Worm (Caenorhabditis elegans) whole organism, L4/young adult: ENCODE measurements around the gene C05C10.8.

Source experiments
- W03F9.2 ChIP-seq: fragments of 150-350 bp; optimal IDR thresholded peaks from 2 replicates; lab custom pipeline; 2014; ENCODE audit warnings: missing biosample characterization, missing genetic modification characterization
- dao-5 ChIP-seq: sonication (generic microtip); optimal IDR thresholded peaks from 2 replicates; lab custom pipeline; 2016; ENCODE audit warnings: missing genotype, missing genetic modification characterization, moderate library complexity, missing compliant biosample characterization
- him-1 ChIP-seq: sonication (generic microtip); optimal IDR thresholded peaks from 2 replicates; lab custom pipeline; 2016; ENCODE audit warnings: missing genotype, missing genetic modification reagents, missing genetic modification characterization, missing compliant biosample characterization

The C05C10.8 gene

DNA sequence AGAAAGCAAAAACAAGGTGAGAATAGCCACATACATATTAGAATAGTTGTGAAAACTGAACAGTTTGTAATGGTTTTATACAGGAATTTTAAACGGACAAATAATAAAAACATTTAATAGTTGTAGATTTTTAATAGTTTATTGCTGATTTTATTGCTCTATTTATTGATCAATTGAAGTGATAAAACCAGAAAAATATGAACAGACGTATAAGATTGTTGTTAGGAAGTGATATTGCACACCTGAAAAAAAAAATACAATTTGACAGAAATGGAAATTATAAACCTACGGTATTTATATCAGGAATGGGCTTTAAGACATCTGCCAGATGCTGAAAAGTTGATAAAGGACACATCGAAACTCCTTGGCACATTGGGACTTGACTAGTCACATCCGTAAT is at the start of gene C05C10.8:
TSS of gene C05C10.8 (minus strand) at position 101 of the 400 bp plus-strand sequence.
- TF ChIP-seq W03F9.2 (tag; lab: Kevin White, UChicago) = no peak
- TF ChIP-seq dao-5 (tag; lab: Kevin White, UChicago) = no peak
- no peak for TF ChIP-seq him-1 (tag; lab: Kevin White, UChicago)

DNA sequence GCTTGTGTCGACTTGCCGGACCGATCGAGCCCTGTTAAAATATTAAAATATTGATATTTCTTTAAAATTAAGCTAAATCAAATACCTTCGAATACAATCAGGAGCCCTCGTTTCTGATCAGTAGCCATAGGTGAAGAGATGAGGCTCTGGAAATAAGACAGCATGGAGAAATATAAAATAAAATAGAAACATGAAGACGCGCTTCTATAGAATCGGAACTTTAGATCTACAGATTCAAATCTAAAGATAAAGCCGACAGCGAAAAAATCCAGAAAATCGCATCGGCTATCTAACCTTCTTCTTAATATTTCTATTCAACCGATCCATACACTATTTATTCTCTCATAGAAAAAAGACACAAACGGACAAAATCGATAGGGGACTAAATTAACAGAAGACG is 49.1 kb upstream of the C05C10.8 start, which contains the start of gene dtmk-1:
TSS of gene dtmk-1 (minus strand) at position 146 of the 400 bp plus-strand sequence.
- TF ChIP-seq W03F9.2 (tag; lab: Kevin White, UChicago) = no peak
- no peak for TF ChIP-seq him-1 (tag; lab: Kevin White, UChicago)
- no peak for TF ChIP-seq dao-5 (tag; lab: Kevin White, UChicago)

DNA sequence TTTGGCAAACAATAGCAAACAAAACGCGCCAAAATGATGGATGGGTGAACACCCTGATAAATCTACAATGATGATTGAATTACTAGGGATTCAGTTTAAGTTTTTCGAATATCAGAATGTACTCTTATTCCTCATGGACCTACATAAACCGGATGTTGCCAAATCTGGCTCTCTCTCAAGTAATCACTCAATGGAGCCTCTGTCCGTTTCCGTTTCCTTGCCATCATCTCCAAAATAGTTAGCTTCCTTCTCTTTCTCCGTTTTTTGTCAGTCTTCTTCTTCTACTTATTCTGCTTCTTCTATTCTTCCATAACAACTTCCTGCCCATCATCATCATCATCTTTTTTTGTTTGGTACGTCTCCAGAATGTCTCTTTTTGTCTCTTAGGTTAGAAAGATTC is 47.5 kb upstream of the C05C10.8 start:
- TF ChIP-seq W03F9.2 (tag; lab: Kevin White, UChicago) = no peak
- no peak for TF ChIP-seq dao-5 (tag; lab: Kevin White, UChicago)

DNA sequence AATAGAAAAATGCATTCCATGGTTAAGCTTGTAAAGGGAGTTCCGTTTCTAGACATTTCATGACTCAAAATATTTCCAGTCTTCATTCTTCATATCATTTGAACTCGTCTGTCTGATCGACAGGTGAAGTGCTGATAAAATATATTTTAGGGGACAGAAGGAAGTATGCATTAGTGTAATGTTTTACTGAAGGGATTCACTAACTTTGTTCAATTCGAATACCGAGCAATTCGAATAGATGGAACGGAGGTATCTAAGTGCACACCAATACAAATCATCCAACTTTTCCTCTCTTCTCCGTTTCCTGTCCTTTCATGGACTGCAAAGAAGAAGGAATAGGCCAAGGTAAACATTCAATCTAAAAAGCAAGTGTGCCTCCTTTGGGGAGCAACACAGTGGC is 46.0 kb upstream of the C05C10.8 start:
- TF ChIP-seq W03F9.2 (tag; lab: Kevin White, UChicago) = no peak
- TF ChIP-seq dao-5 (tag; lab: Kevin White, UChicago) = no peak
- no peak for TF ChIP-seq him-1 (tag; lab: Kevin White, UChicago)

DNA sequence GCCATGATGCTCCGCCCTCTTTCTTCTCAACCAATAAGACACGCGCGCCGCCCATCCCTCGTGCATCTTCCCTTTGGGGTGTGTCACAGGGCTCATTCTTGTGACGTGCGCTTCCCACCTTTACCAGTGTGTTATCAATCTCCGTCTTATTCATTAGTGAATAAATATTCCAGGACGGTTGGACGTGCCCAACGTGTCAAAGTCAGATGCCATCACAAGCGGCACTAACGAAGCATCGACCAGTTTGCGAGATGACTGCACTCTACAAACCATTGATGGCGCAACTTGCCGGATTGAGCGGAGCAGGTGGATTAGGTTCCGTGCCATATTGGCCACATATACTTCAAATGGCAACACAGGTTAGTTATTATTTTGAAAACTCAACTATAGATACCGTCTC is 42.3 kb upstream of the C05C10.8 start:
- TF ChIP-seq dao-5 (tag; lab: Kevin White, UChicago) = no peak
- no peak for TF ChIP-seq him-1 (tag; lab: Kevin White, UChicago)
- no peak for TF ChIP-seq W03F9.2 (tag; lab: Kevin White, UChicago)

DNA sequence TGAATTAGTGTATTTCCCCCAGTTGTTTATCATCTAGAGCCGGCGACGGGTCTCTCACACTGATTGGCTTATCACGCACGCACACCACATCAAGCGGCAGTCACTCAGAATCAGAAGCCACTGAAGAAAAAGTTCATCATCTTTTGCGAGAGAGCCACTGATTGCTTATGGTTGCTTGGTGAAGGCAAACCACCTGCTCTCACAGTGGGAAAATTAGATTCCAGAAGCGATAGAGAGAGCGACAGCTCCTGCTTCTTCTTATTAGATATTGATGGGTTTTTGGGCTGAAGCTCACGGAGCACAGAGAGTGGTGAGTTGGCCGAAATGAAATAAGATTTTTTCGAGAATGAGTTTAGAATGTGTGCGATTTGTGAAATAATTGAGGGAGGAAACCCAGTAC is 38.3 kb upstream of the C05C10.8 start:
- TF ChIP-seq W03F9.2 (tag; lab: Kevin White, UChicago) = no peak
- no peak for TF ChIP-seq him-1 (tag; lab: Kevin White, UChicago)
- no peak for TF ChIP-seq dao-5 (tag; lab: Kevin White, UChicago)

DNA sequence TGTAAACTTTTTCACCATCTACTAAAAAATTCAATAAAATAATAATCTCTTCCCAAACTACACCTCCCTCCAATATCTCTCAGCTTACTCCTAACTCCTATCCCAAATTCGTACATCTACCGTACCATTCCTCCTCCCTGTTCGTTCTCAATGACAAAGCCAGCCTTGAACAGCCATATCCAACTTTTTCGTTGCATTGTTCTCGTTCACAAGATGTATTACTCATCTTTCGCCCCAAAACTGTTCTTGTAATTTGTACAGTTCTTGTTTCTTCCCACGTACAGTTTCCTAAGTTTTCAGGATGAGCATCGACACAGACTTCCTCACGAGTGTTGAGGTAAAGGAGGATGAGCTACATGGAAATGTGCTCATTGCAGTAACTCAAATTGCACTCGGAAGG is 37.1 kb upstream of the C05C10.8 start, which contains the start of gene egl-43:
TSS of gene egl-43 (plus strand) at position 301 of the 400 bp plus-strand sequence.
- no peak for TF ChIP-seq dao-5 (tag; lab: Kevin White, UChicago)
- TF ChIP-seq W03F9.2 (tag; lab: Kevin White, UChicago) = no peak
- TF ChIP-seq him-1 (tag; lab: Kevin White, UChicago) = no peak

DNA sequence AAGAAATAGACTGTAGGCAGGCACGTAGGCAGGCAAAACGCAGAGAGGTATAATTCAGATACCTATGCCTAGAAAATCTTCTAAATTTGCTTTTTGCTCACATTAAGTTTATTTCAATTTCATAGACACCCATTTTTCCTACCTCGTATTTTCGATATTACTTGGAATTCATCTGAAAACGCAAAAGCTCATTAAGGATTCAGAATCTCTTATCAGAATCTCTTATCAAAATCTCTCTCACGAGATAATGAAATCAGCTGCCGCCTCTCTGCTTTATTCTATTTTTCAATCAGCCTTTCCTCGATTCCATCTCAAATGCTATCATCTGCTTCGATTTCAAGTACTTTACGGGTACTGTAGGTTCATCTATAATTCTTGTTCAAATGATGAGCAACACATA is 34.0 kb upstream of the C05C10.8 start:
- TF ChIP-seq him-1 (tag; lab: Kevin White, UChicago) = no peak

DNA sequence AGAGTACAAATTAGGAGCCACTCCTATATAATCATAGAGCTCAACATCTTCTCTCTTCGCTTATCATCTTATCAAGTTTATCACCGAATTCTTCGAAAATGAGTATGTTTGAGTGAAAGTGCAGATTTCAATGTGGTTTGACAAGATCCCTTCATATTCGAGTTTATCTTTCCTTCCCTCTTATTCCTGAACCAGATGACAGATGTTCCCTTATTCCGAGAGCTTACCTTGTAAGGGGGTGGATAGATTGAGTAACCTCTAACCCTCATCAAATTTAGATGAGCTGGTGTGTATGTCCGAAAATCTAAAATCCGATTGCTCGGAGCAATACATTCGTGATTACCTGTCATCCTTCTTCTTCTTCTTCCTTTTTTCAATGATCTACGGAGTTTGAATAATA is 30.9 kb upstream of the C05C10.8 start:
- no peak for TF ChIP-seq W03F9.2 (tag; lab: Kevin White, UChicago)
- no peak for TF ChIP-seq him-1 (tag; lab: Kevin White, UChicago)
- no peak for TF ChIP-seq dao-5 (tag; lab: Kevin White, UChicago)

DNA sequence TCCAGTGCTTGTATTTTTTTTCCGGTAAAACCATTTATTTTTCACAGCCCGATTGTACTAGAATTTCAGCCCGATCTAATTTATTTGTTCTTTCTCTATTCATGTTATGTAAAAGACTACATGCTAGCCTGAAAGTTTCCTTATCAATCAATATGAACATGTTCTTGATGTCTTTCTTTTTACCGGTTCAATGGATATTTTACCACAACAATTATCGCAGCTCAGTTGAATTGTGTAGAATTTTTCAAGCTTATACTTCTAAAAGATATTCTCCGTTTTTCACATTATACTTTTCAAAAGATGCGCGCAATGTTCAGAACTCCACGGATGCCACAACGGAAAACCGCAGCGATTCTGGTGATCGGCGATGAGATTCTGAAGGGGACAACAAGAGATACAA is 26.0 kb upstream of the C05C10.8 start, which contains the start of gene flad-1:
TSS of gene flad-1 (plus strand) at position 301 of the 400 bp plus-strand sequence.
- TF ChIP-seq W03F9.2 (tag; lab: Kevin White, UChicago) (no peak), him-1 (tag; lab: Kevin White, UChicago) (no peak), dao-5 (tag; lab: Kevin White, UChicago) (no peak)

DNA sequence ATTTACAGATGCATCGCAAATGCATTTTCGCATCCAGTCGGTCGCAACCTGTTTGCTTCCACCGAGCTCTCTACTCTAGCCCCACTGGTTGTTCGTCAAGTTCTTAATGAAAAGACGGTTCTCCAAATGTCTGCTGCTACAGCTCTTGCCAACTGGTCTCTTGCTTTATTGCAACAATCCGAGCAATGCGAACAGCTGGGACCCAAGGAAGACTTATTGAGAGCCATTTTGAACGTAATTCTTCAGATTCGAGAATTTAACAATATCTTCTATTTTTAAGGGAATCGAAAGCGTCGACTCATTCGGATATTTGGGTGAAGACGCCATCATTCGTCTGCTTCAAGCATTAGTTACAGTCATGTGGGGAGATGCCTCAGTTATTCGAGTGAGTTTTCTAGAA is 25.4 kb upstream of the C05C10.8 start:
- TF ChIP-seq dao-5 (tag; lab: Kevin White, UChicago) = no peak
- TF ChIP-seq him-1 (tag; lab: Kevin White, UChicago) = no peak

DNA sequence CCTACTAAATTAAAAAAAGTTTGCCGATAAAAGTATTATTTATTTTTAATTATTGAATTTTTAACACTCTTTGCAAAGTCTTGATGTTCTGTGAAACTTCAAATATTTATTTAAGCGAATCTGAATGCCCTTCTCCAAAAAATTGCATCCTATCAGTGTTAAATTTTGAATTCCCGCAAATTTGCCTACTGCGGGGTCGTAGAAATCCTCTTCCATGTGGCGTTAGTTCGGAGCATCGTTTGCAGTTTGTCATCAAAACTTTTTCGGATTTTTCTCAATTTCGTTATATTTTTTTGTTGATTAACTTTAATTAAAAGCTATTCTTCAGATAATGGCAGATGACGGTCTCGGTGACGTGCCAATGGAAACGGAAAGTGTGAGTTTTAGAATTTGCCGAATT is 22.6 kb upstream of the C05C10.8 start, which contains the start of gene ufd-3:
TSS of gene ufd-3 (plus strand) at position 324 of the 400 bp plus-strand sequence.
- TF ChIP-seq him-1 (tag; lab: Kevin White, UChicago) (peak; percentile 42), dao-5 (tag; lab: Kevin White, UChicago) (no peak)

DNA sequence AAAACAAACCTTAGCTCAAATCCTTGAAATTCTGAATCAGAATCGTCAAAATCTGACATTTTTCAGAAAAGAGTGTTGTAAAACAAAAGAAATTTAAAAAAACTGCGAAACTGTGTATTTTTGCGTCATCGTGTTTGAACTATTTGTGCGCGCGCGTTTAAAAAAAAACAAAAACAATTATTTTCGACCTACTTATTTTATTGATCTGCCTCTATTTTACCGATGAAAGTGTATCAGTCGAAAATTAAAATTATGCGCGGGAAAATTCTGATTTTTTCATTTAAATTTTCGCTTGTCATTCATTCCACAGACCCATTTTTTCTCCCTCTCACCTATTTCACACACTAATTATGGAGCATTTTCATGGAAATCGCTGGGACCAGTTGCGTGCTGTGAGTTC is 21.1 kb upstream of the C05C10.8 start, which contains the start of the genes C05C10.7 and C05C10.5:
TSS of gene C05C10.7 (minus strand) at position 95 of the 400 bp plus-strand sequence.
TSS of gene C05C10.5 (plus strand) at position 164 of the 400 bp plus-strand sequence.
- TF ChIP-seq dao-5 (tag; lab: Kevin White, UChicago) = no peak
- TF ChIP-seq him-1 (tag; lab: Kevin White, UChicago) = no peak
- no peak for TF ChIP-seq W03F9.2 (tag; lab: Kevin White, UChicago)

DNA sequence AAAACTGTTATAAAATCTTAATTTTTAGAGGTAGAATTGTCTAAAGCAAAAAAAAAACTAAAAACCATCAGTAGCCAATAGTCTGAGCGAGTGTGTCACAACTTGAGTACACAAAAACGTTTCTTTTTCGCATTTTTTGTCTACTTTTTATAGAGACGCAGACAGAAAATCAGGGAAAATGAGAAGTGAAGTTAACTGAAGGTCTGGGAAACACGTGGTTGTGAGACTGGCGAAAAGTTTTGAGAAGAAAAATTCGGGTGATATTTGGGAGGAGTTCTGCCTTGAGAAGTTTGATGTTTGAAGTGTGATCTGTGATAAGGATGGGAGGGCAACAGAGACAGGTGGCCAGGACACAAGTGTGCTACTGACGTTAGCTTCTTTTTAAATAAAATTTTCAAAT is 19.8 kb upstream of the C05C10.8 start:
- no peak for TF ChIP-seq dao-5 (tag; lab: Kevin White, UChicago)
- TF ChIP-seq W03F9.2 (tag; lab: Kevin White, UChicago) = peak; percentile 66
